Worm (Caenorhabditis elegans) whole organism, midembryonic: ENCODE data around the gene srd-38.

Experiments
- T22C8.4 ChIP-seq: fragments of 200-800 bp; sonication (Bioruptor generic); IDR thresholded peaks from 2 replicates; pipeline ENCODE4 v1.3.6; 2022; ENCODE audit warnings: missing genetic modification characterization, missing compliant biosample characterization
- cog-1 ChIP-seq: sonication (generic microtip); optimal IDR thresholded peaks from 2 replicates; lab custom pipeline; 2016; ENCODE audit warnings: missing genetic modification characterization, missing compliant biosample characterization
- flt-1 ChIP-seq: fragments of 200-800 bp; sonication (Bioruptor generic); IDR thresholded peaks from 2 replicates; pipeline ENCODE4 v1.3.6; 2022; ENCODE audit warnings: missing genetic modification characterization, missing compliant biosample characterization
- klf-2 ChIP-seq: fragments of 200-800 bp; sonication (Bioruptor generic); conservative IDR thresholded peaks from 2 replicates; pipeline ENCODE4 v1.3.6; 2022; ENCODE audit warnings: missing genetic modification reagents, missing genetic modification characterization, missing compliant biosample characterization
- med-1 ChIP-seq: sonication (generic microtip); optimal IDR thresholded peaks from 2 replicates; lab custom pipeline; 2017; ENCODE audit warnings: missing genetic modification characterization, mild to moderate bottlenecking, missing compliant biosample characterization, antibody characterized with exemption, missing genetic modification reagents; ENCODE audit not compliant: insufficient read depth
- ref-1 ChIP-seq: fragments of 200-800 bp; sonication (Bioruptor generic); conservative IDR thresholded peaks from 2 replicates; pipeline ENCODE4 v1.3.6; 2022; ENCODE audit warnings: missing genetic modification reagents, missing genetic modification characterization, missing compliant biosample characterization
- tab-1 ChIP-seq: fragments of 200-800 bp; sonication (Bioruptor generic); IDR thresholded peaks from 2 replicates; pipeline ENCODE4 v1.3.6; 2022; ENCODE audit warnings: missing genetic modification characterization, missing compliant biosample characterization
- ztf-23 ChIP-seq: fragments of 200-800 bp; sonication (Bioruptor generic); IDR thresholded peaks from 2 replicates; pipeline ENCODE4 v1.3.6; 2022; ENCODE audit warnings: missing genetic modification reagents, missing genetic modification characterization, missing compliant biosample characterization
- ztf-29 ChIP-seq: fragments of 200-800 bp; sonication (Bioruptor generic); IDR thresholded peaks from 2 replicates; pipeline ENCODE4 v1.3.6; 2022; ENCODE audit warnings: missing genetic modification reagents, missing genetic modification characterization, missing compliant biosample characterization

The srd-38 gene

DNA sequence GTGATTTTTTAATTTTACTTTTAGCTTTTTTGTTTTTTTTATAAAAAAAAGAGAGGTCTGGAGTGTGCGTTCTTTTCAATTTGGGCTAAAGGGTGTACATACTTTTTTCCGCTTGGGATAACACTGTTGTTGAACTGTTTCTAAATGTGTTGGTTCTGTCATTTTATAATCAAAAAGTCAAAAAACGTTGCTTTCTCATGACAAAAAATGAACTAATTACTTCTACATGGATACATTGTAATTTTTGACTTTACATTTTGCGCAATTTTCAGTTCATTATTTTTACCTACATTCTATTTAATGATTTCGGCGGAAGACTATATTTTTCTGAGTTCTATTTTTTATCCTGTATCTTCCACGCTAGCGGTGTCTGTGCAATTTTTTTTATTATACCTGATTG, at the start of gene srd-38:
srd-38 (plus strand) TSS at position 301 of the 400 bp plus-strand sequence.
- no peak for TF ChIP-seq cog-1 (tag; lab: Kevin White, UChicago)
- TF ChIP-seq ztf-29 (GFP tag; lab: Robert Waterston, UW), result no peak
- no peak for TF ChIP-seq med-1 (GFP tag; lab: Kevin White, UChicago)
- no peak for TF ChIP-seq klf-2 (GFP tag; lab: Robert Waterston, UW)
- TF ChIP-seq T22C8.4, result no peak

DNA sequence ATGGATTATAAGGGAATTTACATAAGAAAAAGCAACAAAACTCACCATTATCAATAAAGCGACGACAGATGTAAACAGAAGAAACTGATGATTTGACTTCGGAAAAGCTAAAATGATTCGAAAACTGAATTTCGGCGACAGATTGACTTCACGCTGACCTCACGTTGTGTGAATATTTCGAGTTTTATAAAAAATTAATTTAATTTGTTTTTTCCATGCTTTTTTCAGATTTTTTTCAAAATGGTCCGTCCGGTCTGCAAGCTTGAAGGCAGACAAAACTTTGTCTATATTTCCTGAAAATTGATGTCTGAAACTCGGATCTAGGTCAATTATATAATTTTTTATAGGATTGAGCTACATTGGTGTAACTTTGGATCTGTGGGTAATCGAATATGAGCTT, 49.4 kb upstream of the srd-38 start, which contains the start of gene K08H2.5:
K08H2.5 (minus strand) TSS at position 101 of the 400 bp plus-strand sequence.
- no peak for TF ChIP-seq klf-2 (GFP tag; lab: Robert Waterston, UW)
- TF ChIP-seq ztf-23 (GFP tag; lab: Robert Waterston, UW), result no peak
- no peak for TF ChIP-seq tab-1 (GFP tag; lab: Robert Waterston, UW)
- no peak for TF ChIP-seq ref-1 (GFP tag; lab: Robert Waterston, UW)
- no peak for TF ChIP-seq T22C8.4
- TF ChIP-seq flt-1, result no peak
- no peak for TF ChIP-seq ztf-29 (GFP tag; lab: Robert Waterston, UW)
- no peak for TF ChIP-seq med-1 (GFP tag; lab: Kevin White, UChicago)
- TF ChIP-seq cog-1 (tag; lab: Kevin White, UChicago), result no peak

DNA sequence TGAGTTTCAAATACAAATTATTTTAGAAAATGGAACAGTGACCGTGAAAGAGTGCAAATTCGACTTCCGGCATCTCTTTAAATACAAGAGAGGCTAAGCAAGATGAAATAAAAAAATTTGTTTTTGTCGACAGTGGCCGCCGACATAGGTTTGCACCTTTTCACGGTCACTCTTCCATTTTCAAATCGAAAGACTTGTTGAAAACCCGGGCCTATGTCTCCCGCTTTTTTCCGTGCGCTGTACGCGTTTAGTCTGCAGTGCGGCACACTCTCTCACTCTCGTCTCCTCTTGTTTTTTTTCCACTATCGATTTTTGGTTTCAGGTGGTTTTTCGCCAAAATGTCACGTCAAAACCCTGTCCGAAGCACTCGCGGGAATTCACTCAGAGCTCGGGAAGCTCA, 46.5 kb upstream of the srd-38 start, which contains the start of gene hpl-1:
hpl-1 (plus strand) TSS at position 301 of the 400 bp plus-strand sequence.
- TF ChIP-seq cog-1 (tag; lab: Kevin White, UChicago) (no peak), ztf-29 (GFP tag; lab: Robert Waterston, UW) (no peak)

DNA sequence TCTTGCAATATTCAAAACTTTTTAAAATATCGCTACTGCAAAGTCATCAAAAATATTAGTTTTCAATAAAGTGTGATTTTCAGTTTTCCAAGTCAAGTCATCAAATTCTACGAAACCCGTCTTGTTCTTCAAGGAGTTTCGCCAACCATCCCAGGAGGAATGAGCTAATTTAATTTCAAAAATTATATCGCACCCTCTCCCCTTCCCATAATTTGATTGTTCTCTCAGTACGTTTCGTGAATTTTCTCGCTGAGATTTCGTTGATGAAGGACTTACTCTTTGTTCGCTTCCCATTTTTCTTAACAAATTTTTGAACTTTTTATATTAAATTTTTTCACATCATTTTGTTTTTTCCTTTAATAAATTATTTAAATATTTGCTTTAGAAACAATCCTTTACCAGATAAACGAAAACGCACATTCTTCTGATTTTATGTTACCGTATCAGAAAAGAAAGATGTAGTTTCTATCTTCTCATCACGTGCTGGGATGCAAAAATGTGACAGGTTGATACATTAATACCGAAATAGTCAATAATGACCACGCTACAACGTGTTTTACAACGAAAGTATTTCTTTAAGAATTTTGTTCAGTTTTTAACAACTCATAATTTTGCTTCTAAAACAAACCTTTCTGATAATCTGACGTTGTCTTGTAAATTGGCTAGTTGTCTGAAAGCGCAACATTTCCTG, 44.8 kb upstream of the srd-38 start:
- TF ChIP-seq ztf-29 (GFP tag; lab: Robert Waterston, UW), result no peak

DNA sequence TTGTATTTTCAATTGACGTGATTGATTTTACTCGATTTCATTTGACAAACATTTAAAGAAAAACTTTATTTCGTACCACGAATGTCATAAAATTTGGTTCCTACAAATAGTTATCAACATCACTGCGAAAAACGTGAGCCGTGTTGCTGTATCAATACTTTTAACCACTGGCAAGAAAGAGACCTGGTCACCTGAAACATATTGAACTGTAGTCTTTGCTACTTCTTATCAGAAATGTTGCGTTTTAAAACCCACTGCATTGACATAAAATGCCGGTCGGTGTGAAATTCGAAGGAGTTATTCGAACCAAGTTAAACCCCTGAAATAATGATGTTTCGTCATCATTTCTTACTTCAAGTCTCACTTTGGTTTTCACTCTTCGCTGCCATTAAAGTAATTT, 44.0 kb upstream of the srd-38 start:
- no peak for TF ChIP-seq tab-1 (GFP tag; lab: Robert Waterston, UW)
- TF ChIP-seq ref-1 (GFP tag; lab: Robert Waterston, UW), result no peak
- no peak for TF ChIP-seq ztf-29 (GFP tag; lab: Robert Waterston, UW)
- no peak for TF ChIP-seq T22C8.4
- no peak for TF ChIP-seq cog-1 (tag; lab: Kevin White, UChicago)
- no peak for TF ChIP-seq klf-2 (GFP tag; lab: Robert Waterston, UW)
- TF ChIP-seq ztf-23 (GFP tag; lab: Robert Waterston, UW), result no peak
- no peak for TF ChIP-seq flt-1
- no peak for TF ChIP-seq med-1 (GFP tag; lab: Kevin White, UChicago)

DNA sequence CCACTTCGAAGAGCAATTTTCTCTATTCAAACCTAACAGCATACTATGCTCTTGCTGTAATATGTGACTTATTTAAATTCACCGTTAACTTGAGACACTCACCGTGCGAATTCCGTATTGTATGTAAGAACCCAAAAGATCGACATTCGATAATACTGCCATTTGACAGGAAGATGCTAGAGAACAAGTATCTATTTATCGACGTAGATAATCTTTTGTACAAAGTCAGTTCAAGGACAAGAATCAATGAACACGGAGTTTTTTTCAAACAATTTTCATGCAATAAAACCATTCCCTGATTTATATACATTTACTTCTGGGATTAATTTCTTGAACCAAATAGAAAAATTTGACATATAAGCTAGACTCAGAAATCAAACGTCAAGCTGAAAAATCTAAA, 43.3 kb upstream of the srd-38 start, which contains the start of gene K08H2.7:
K08H2.7 (minus strand) TSS at position 173 of the 400 bp plus-strand sequence.
- no peak for TF ChIP-seq ztf-23 (GFP tag; lab: Robert Waterston, UW)
- TF ChIP-seq ref-1 (GFP tag; lab: Robert Waterston, UW), result no peak
- TF ChIP-seq tab-1 (GFP tag; lab: Robert Waterston, UW), result no peak
- no peak for TF ChIP-seq T22C8.4
- no peak for TF ChIP-seq med-1 (GFP tag; lab: Kevin White, UChicago)
- no peak for TF ChIP-seq klf-2 (GFP tag; lab: Robert Waterston, UW)
- TF ChIP-seq flt-1, result no peak
- no peak for TF ChIP-seq ztf-29 (GFP tag; lab: Robert Waterston, UW)
- TF ChIP-seq cog-1 (tag; lab: Kevin White, UChicago), result no peak

DNA sequence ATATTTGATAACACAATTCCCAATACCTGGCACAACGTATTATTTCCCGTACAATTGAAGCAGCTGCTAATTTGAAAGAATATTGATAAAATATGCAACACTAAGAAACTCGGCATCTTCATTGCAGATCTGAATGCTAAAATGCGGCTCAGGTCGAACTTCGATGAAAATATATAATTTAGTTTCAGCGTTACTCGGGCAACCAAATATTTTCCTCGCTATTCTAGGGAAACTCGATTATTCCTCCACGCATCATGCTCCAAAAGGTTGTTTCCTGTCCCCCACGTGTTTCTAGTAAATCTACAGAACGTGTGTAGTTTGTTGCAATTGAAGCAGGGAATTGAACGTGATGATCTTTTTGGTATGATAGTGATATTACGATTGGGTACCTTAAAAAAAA, 42.5 kb upstream of the srd-38 start:
- no peak for TF ChIP-seq med-1 (GFP tag; lab: Kevin White, UChicago)

DNA sequence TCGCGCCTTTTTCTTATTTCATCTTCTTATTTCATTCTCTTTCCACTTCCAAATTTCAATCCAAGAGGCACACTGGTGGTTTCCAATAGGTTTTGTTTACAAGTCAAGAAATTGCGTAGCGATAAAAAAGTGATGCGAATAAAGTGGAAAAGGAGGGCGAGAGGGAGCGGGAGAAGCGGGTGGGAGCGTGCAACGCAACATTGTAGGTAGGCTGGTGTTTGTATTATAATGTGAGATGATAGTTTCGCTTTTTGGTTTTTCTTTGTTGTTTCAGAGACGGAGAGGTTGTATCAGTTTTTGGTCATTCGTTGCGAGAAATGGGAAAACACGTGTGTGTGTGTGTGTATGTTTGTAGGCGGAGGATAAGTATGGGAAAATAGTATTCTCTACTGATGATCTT, 41.4 kb upstream of the srd-38 start:
- TF ChIP-seq klf-2 (GFP tag; lab: Robert Waterston, UW) (no peak), tab-1 (GFP tag; lab: Robert Waterston, UW) (no peak), flt-1 (no peak), med-1 (GFP tag; lab: Kevin White, UChicago) (no peak), ztf-29 (GFP tag; lab: Robert Waterston, UW) (no peak), cog-1 (tag; lab: Kevin White, UChicago) (no peak), T22C8.4 (no peak), ref-1 (GFP tag; lab: Robert Waterston, UW) (no peak), ztf-23 (GFP tag; lab: Robert Waterston, UW) (no peak)

DNA sequence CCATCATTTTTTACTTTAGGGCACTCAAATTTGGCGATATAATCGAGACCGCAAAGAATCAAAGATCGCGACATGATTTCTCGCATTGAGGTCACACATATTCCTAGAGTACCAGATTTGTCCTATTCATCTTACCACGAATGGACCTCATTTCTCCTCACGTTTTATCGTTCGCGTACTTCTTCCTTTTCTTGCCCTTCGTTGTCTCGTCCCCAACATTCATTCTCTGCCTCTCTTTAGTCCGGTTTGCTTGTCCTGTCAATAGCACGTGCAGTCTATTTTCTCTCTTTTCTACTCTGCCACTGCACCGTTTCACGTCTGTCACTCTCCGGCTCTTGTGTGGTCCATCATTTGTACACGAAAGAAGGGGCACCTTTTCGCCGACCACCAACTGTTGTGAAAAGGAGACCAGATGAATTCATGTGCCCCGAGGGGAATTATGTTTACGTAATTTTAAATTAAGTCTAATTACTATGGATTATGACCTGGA, 40.2 kb upstream of the srd-38 start:
- peak; percentile 30 for TF ChIP-seq cog-1 (tag; lab: Kevin White, UChicago)
- TF ChIP-seq ztf-23 (GFP tag; lab: Robert Waterston, UW), result no peak
- no peak for TF ChIP-seq T22C8.4
- TF ChIP-seq tab-1 (GFP tag; lab: Robert Waterston, UW), result no peak
- TF ChIP-seq ztf-29 (GFP tag; lab: Robert Waterston, UW), result no peak
- 0 out of 2 replicates have a peak, but pooled peaks have one; percentile 51 for TF ChIP-seq flt-1
- no peak for TF ChIP-seq med-1 (GFP tag; lab: Kevin White, UChicago)

DNA sequence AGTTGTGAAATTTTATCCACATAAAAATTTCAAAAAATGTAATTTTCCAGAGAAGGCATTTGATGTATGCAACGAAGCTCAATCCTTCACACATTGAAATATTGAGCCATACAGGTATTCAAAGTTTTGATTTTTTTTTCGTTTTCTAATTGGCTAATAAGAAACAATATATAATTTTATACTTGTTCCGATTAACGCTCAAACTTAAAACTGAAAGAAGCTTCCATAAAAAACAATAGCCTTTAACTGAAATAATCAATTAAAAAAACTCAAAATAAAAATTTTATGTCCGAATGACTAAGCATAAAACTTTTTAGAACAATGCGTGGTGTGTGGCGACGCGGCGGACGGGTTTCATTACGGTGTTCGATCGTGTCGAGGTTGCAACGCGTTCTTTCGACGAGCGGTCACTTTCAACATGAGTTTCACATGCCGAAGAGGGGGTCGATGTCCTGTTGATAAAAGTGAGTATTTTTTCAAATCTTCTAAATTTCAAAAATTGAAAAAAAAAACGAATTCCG, 39.6 kb upstream of the srd-38 start, which contains the start of gene nhr-32:
nhr-32 (plus strand) TSS at position 51 of the 521 bp plus-strand sequence.
- no peak for TF ChIP-seq klf-2 (GFP tag; lab: Robert Waterston, UW)
- TF ChIP-seq cog-1 (tag; lab: Kevin White, UChicago), result no peak
- TF ChIP-seq ztf-23 (GFP tag; lab: Robert Waterston, UW), result no peak
- no peak for TF ChIP-seq ref-1 (GFP tag; lab: Robert Waterston, UW)
- TF ChIP-seq ztf-29 (GFP tag; lab: Robert Waterston, UW), result no peak
- no peak for TF ChIP-seq tab-1 (GFP tag; lab: Robert Waterston, UW)
- no peak for TF ChIP-seq T22C8.4
- TF ChIP-seq med-1 (GFP tag; lab: Kevin White, UChicago), result no peak
- no peak for TF ChIP-seq flt-1
